Fruit fly (Drosophila melanogaster) whole organism, embryonic: ENCODE results near the gene CG6790.

Source experiments
- Asciz ChIP-seq: fragments of 200-800 bp; sonication (Bioruptor generic); optimal IDR thresholded peaks from 2 replicates; lab custom pipeline; 2017; ENCODE audit warnings: missing biosample characterization, mild to moderate bottlenecking, missing genetic modification characterization, missing genetic modification reagents
- Awh ChIP-seq: fragments of 200-800 bp; sonication (Bioruptor generic); IDR thresholded peaks from 2 replicates; pipeline ENCODE4, ENCODE4 v1.3.6; 2022; ENCODE audit warnings: missing biosample characterization, missing genetic modification characterization
- B-H2 ChIP-seq: fragments of 200-800 bp; sonication (Bioruptor generic); optimal IDR thresholded peaks from 2 replicates; lab custom pipeline; 2018; ENCODE audit warnings: missing biosample characterization, mild to moderate bottlenecking, missing genetic modification characterization
- BEAF-32 ChIP-seq: fragments of 200-800 bp; sonication (Bioruptor generic); optimal IDR thresholded peaks from 3 replicates; lab custom pipeline; 2017; ENCODE audit warnings: missing biosample characterization, missing genetic modification characterization, mild to moderate bottlenecking, moderate library complexity, missing genetic modification reagents
- CG1024 ChIP-seq: fragments of 200-800 bp; sonication (Bioruptor generic); IDR thresholded peaks from 2 replicates; pipeline ENCODE4 v1.3.6; 2022; ENCODE audit warnings: missing biosample characterization, missing genetic modification characterization
- CG10321 ChIP-seq: fragments of 200-800 bp; sonication (Bioruptor generic); IDR thresholded peaks from 2 replicates; pipeline ENCODE4 v1.3.6; 2022; ENCODE audit warnings: missing biosample characterization, missing genetic modification characterization
- CG12769 ChIP-seq: fragments of 200-800 bp; sonication (Bioruptor generic); optimal IDR thresholded peaks from 2 replicates; lab custom pipeline; 2019; ENCODE audit warnings: missing biosample characterization, mild to moderate bottlenecking, missing genetic modification characterization, moderate library complexity
- CG13624 ChIP-seq: fragments of 200-800 bp; sonication (Bioruptor generic); optimal IDR thresholded peaks from 2 replicates; lab custom pipeline; 2016; ENCODE audit warnings: missing biosample characterization, missing genetic modification characterization
- CG15479 ChIP-seq: fragments of 200-800 bp; sonication (Bioruptor generic); optimal IDR thresholded peaks from 3 replicates; lab custom pipeline; 2019; ENCODE audit warnings: missing biosample characterization, mild to moderate bottlenecking, missing genetic modification characterization, moderate library complexity
- CG17359 ChIP-seq: fragments of 200-800 bp; sonication (Bioruptor generic); optimal IDR thresholded peaks from 3 replicates; lab custom pipeline; 2018; ENCODE audit warnings: missing biosample characterization, mild to moderate bottlenecking, missing genetic modification characterization, moderate library complexity
- CG17385 ChIP-seq: fragments of 200-800 bp; sonication (Bioruptor generic); optimal IDR thresholded peaks from 3 replicates; lab custom pipeline; 2018; ENCODE audit warnings: missing biosample characterization, mild to moderate bottlenecking, missing genetic modification characterization
- CG1792 ChIP-seq: fragments of 200-800 bp; sonication (Bioruptor generic); optimal IDR thresholded peaks from 2 replicates; lab custom pipeline; 2016; ENCODE audit warnings: missing biosample characterization, missing genetic modification characterization
- CG18011 ChIP-seq: fragments of 200-800 bp; sonication (Bioruptor generic); optimal IDR thresholded peaks from 2 replicates; lab custom pipeline; 2017; ENCODE audit warnings: missing biosample characterization, missing genetic modification characterization, mild to moderate bottlenecking, moderate library complexity, missing genotype
- CG18262 ChIP-seq: fragments of 200-800 bp; optimal IDR thresholded peaks from 3 replicates; lab custom pipeline; 2019; ENCODE audit warnings: missing biosample characterization, mild to moderate bottlenecking, missing genetic modification characterization, moderate library complexity
- CG1832 ChIP-seq: fragments of 200-800 bp; sonication (Bioruptor generic); optimal IDR thresholded peaks from 2 replicates; lab custom pipeline; 2017; ENCODE audit warnings: missing biosample characterization, mild to moderate bottlenecking, missing genetic modification characterization, inconsistent platforms
- CG31224 ChIP-seq: fragments of 200-800 bp; sonication (Bioruptor generic); IDR thresholded peaks from 2 replicates; pipeline ENCODE4 v1.3.6; 2022; ENCODE audit warnings: missing biosample characterization, missing genetic modification characterization
- CG4328 ChIP-seq: fragments of 200-800 bp; sonication (Bioruptor generic); optimal IDR thresholded peaks from 3 replicates; lab custom pipeline; 2017; ENCODE audit warnings: missing biosample characterization, missing genetic modification reagents, missing genetic modification characterization
- CG4424 ChIP-seq: fragments of 200-800 bp; sonication (Bioruptor generic); optimal IDR thresholded peaks from 3 replicates; lab custom pipeline; 2016; ENCODE audit warnings: missing biosample characterization, missing genetic modification characterization
- CG6254 ChIP-seq: fragments of 200-800 bp; sonication (Bioruptor generic); optimal IDR thresholded peaks from 3 replicates; lab custom pipeline; 2017; ENCODE audit warnings: mild to moderate bottlenecking, missing biosample characterization, missing genetic modification reagents, missing genetic modification characterization
- CG8765 ChIP-seq: fragments of 200-800 bp; sonication (Bioruptor generic); IDR thresholded peaks from 2 replicates; pipeline ENCODE4 v1.3.6; 2022; ENCODE audit warnings: missing biosample characterization, missing genetic modification characterization
- Chrac-16 ChIP-seq: fragments of 200-800 bp; sonication (Bioruptor generic); optimal IDR thresholded peaks from 3 replicates; lab custom pipeline; 2016; ENCODE audit warnings: missing biosample characterization, missing genetic modification characterization
- CrebB ChIP-seq: fragments of 200-800 bp; sonication (Bioruptor generic); optimal IDR thresholded peaks from 3 replicates; lab custom pipeline; 2018; ENCODE audit warnings: missing biosample characterization, mild to moderate bottlenecking, missing genetic modification characterization
- D ChIP-seq, 2 experiments: fragments of 200-800 bp in 1 of 2; fragments of >200 bp in 1 of 2; sonication (Bioruptor generic) in 1 of 2; optimal IDR thresholded peaks; 2 replicates in 1 of 2; 3 replicates in 1 of 2; lab custom pipeline; 2017; ENCODE audit warnings: mild to moderate bottlenecking in 1 of 2, missing biosample characterization in 1 of 2, missing genetic modification characterization in 1 of 2, missing genetic modification reagents in 1 of 2
- D19A ChIP-seq: fragments of 200-800 bp; optimal IDR thresholded peaks from 3 replicates; lab custom pipeline; 2019; ENCODE audit warnings: missing biosample characterization, mild to moderate bottlenecking, missing genetic modification characterization, moderate library complexity
- D19B ChIP-seq: fragments of 200-800 bp; sonication (Bioruptor generic); optimal IDR thresholded peaks from 2 replicates; lab custom pipeline; 2017; ENCODE audit warnings: missing biosample characterization, mild to moderate bottlenecking, missing genetic modification characterization
- H15 ChIP-seq: fragments of 200-800 bp; sonication (Bioruptor generic); IDR thresholded peaks from 3 replicates; pipeline ENCODE4 v1.3.6; 2022; ENCODE audit warnings: missing biosample characterization, missing genetic modification characterization
- Hmr ChIP-seq: fragments of 200-800 bp; sonication (Bioruptor generic); optimal IDR thresholded peaks from 3 replicates; lab custom pipeline; 2017; ENCODE audit warnings: mild to moderate bottlenecking, missing biosample characterization, missing genetic modification reagents, missing genetic modification characterization
- Hr51 ChIP-seq, 2 experiments: fragments of 200-800 bp; sonication (Bioruptor generic); optimal IDR thresholded peaks; 2 replicates in 1 of 2; 3 replicates in 1 of 2; lab custom pipeline; 2016 to 2018; ENCODE audit warnings: missing biosample characterization in 2 of 2, missing genetic modification characterization in 2 of 2, mild to moderate bottlenecking in 1 of 2, moderate library complexity in 1 of 2
- NC2β ChIP-seq: fragments of 200-800 bp; sonication (Bioruptor generic); optimal IDR thresholded peaks from 2 replicates; lab custom pipeline; 2016; ENCODE audit warnings: missing biosample characterization, missing genetic modification characterization
- Nf-YA ChIP-seq: fragments of 200-800 bp; sonication (Bioruptor generic); IDR thresholded peaks from 2 replicates; pipeline ENCODE4 v1.3.6; 2022; ENCODE audit warnings: missing biosample characterization, missing genetic modification characterization
- PHDP ChIP-seq: fragments of 200-800 bp; sonication (Bioruptor generic); optimal IDR thresholded peaks from 3 replicates; lab custom pipeline; 2018; ENCODE audit warnings: missing biosample characterization, mild to moderate bottlenecking, missing genetic modification characterization, moderate library complexity
- Usf ChIP-seq: fragments of 200-800 bp; sonication (Bioruptor generic); optimal IDR thresholded peaks from 2 replicates; lab custom pipeline; 2017; ENCODE audit warnings: missing genotype, missing biosample characterization, missing genetic modification characterization
- ara ChIP-seq: fragments of 200-800 bp; sonication (Bioruptor generic); IDR thresholded peaks from 2 replicates; pipeline ENCODE4 v1.3.6; 2022; ENCODE audit warnings: missing biosample characterization, missing genetic modification characterization
- ato ChIP-seq: fragments of 200-800 bp; sonication (Bioruptor generic); IDR thresholded peaks from 2 replicates; pipeline ENCODE4 v1.3.6; 2022; ENCODE audit warnings: missing biosample characterization, missing genetic modification characterization; ENCODE audit not compliant: partially characterized antibody
- br ChIP-seq: fragments of >200 bp; optimal IDR thresholded peaks from 2 replicates; lab custom pipeline; 2017
- chif ChIP-seq, 2 experiments: fragments of 200-800 bp; sonication (Bioruptor generic); optimal IDR thresholded peaks; 3 replicates each; lab custom pipeline; 2016; ENCODE audit warnings: missing biosample characterization in 2 of 2, missing genetic modification characterization in 2 of 2
- crc ChIP-seq: fragments of 200-800 bp; sonication (Bioruptor generic); optimal IDR thresholded peaks from 2 replicates; lab custom pipeline; 2016; ENCODE audit warnings: missing biosample characterization, missing genetic modification characterization
- disco-r ChIP-seq: fragments of 200-800 bp; sonication (Bioruptor generic); optimal IDR thresholded peaks from 2 replicates; lab custom pipeline; 2016; ENCODE audit warnings: missing biosample characterization, missing genetic modification characterization
- dm ChIP-seq: fragments of 200-800 bp; sonication (Bioruptor generic); optimal IDR thresholded peaks from 3 replicates; lab custom pipeline; 2016; ENCODE audit warnings: missing biosample characterization, missing genetic modification characterization
- fd102C ChIP-seq: fragments of 200-800 bp; sonication (Bioruptor generic); optimal IDR thresholded peaks from 2 replicates; lab custom pipeline; 2018; ENCODE audit warnings: missing biosample characterization, mild to moderate bottlenecking, missing genetic modification characterization, moderate library complexity
- gsb ChIP-seq: fragments of 200-800 bp; sonication (Bioruptor generic); IDR thresholded peaks from 2 replicates; pipeline ENCODE4 v1.3.6; 2022; ENCODE audit warnings: missing biosample characterization, missing genetic modification characterization
- ham ChIP-seq: fragments of 200-800 bp; sonication (Bioruptor generic); IDR thresholded peaks from 2 replicates; pipeline ENCODE4 v1.3.6; 2022; ENCODE audit warnings: missing biosample characterization, missing genetic modification characterization
- hth ChIP-seq: fragments of >200 bp; optimal IDR thresholded peaks from 2 replicates; lab custom pipeline; 2017; ENCODE audit warnings: inconsistent platforms
- oc ChIP-seq: fragments of 200-800 bp; sonication (Bioruptor generic); optimal IDR thresholded peaks from 2 replicates; lab custom pipeline; 2018; ENCODE audit warnings: missing biosample characterization, mild to moderate bottlenecking, missing genetic modification characterization, moderate library complexity
- prd ChIP-seq, 3 experiments: fragments of >200 bp in 2 of 3; fragments of 200-800 bp in 1 of 3; sonication (Bioruptor generic) in 1 of 3; optimal IDR thresholded peaks in 2 of 3; IDR thresholded peaks in 1 of 3; 2 replicates in 2 of 3; 3 replicates in 1 of 3; pipeline versions ENCODE4 v1.3.6 to Lab custom; 2017 to 2022; ENCODE audit warnings: missing biosample characterization in 1 of 3, missing genetic modification characterization in 1 of 3
- so ChIP-seq: fragments of 200-800 bp; sonication (Bioruptor generic); IDR thresholded peaks from 3 replicates; pipeline ENCODE4 v1.3.6; 2022; ENCODE audit warnings: missing biosample characterization, missing genetic modification characterization
- unc-4 ChIP-seq: fragments of 200-800 bp; sonication (Bioruptor generic); IDR thresholded peaks from 2 replicates; pipeline ENCODE4 v1.3.6; 2022; ENCODE audit warnings: missing biosample characterization, missing genetic modification characterization; ENCODE audit not compliant: partially characterized antibody
- zen2 ChIP-seq: fragments of 200-800 bp; sonication (Bioruptor generic); IDR thresholded peaks from 3 replicates; pipeline ENCODE4 v1.3.6; 2022; ENCODE audit warnings: missing biosample characterization, missing genetic modification characterization; ENCODE audit not compliant: partially characterized antibody

Gene CG6790

dm6 chr3R:11613252-11614036, 34.9 kb upstream of the CG6790 start (continued):
- TF ChIP-seq Hr51 (GFP tag; optimal IDR thresholded peaks at IDR 0.05; lab: Kevin White, UChicago) (peak; percentile 48 to 54), Nf-YA (GFP tag; lab: Robert Waterston, UW) (peak; percentile 45; the same call in 1 of the 2 replicates), Hmr (GFP tag; lab: Kevin White, UChicago) (peak; percentile 46), PHDP (tag; lab: Kevin White, UChicago) (peak; percentile 60), CG6254 (GFP tag; lab: Kevin White, UChicago) (no peak), BEAF-32 (peak; percentile 16), CG31224 (peak; percentile 35; the same call in 1 of the 2 replicates), br (lab: Kevin White, UChicago) (no peak), CG10321 (no peak), CG15479 (GFP tag; lab: Kevin White, UChicago) (peak; percentile 90), gsb (GFP tag; lab: Robert Waterston, UW) (no peak), CG13624 (GFP tag; lab: Kevin White, UChicago) (peak; percentile 63), zen2 (GFP tag; lab: Robert Waterston, UW) (no peak), CG17385 (GFP tag; lab: Kevin White, UChicago) (peak; percentile 42), Asciz (GFP tag; lab: Kevin White, UChicago) (no peak), disco-r (GFP tag; lab: Kevin White, UChicago) (no peak), Awh (peak; percentile 24; the same call in 1 of the 2 replicates), CG18011 (GFP tag; lab: Kevin White, UChicago) (no peak), hth (lab: Kevin White, UChicago) (no peak), oc (tag; lab: Kevin White, UChicago) (peak; percentile 36), D (optimal IDR thresholded peaks at IDR 0.05; lab: Kevin White, UChicago) (no peak), D (GFP tag; optimal IDR thresholded peaks at IDR 0.05; lab: Kevin White, UChicago) (peak; percentile 29), CG18262 (tag; lab: Kevin White, UChicago) (peak; percentile 67), D19A (tag; lab: Kevin White, UChicago) (peak; percentile 49), ato (GFP tag; lab: Robert Waterston, UW) (no peak), CG17359 (tag; lab: Kevin White, UChicago) (peak; percentile 41), ham (no peak), prd (optimal IDR thresholded peaks at IDR 0.05; lab: Kevin White, UChicago) (no peak), prd (GFP tag; IDR thresholded peaks at IDR 0.05; lab: Robert Waterston, UW) (peak; percentile 75), D19B (GFP tag; lab: Kevin White, UChicago) (no peak), CG8765 (GFP tag; lab: Robert Waterston, UW) (no peak), CG4424 (peak; percentile 57), Chrac-16 (GFP tag; lab: Kevin White, UChicago) (peak; percentile 82), CG1832 (GFP tag; lab: Kevin White, UChicago) (no peak), so (GFP tag; lab: Robert Waterston, UW) (peak; percentile 55; the same call in 1 of the 3 replicates), CG1792 (GFP tag; lab: Kevin White, UChicago) (no peak), CrebB (no peak), CG4328 (GFP tag; lab: Kevin White, UChicago) (no peak), fd102C (GFP tag; lab: Kevin White, UChicago) (peak; percentile 9), chif (GFP tag; optimal IDR thresholded peaks at IDR 0.05; lab: Kevin White, UChicago) (peak; percentile 61 to 89), Usf (GFP tag; lab: Kevin White, UChicago) (no peak), unc-4 (GFP tag; lab: Robert Waterston, UW) (no peak), CG1024 (GFP tag; lab: Robert Waterston, UW) (peak; percentile 51; the same call in 1 of the 2 replicates), dm (GFP tag; lab: Kevin White, UChicago) (peak; percentile 24), CG12769 (tag; lab: Kevin White, UChicago) (peak; percentile 29), B-H2 (GFP tag; lab: Kevin White, UChicago) (peak; percentile 40), H15 (GFP tag; lab: Robert Waterston, UW) (peak; percentile 75), ara (GFP tag; lab: Robert Waterston, UW) (no peak), NC2β (peak; percentile 68), crc (GFP tag; lab: Kevin White, UChicago) (no peak)
